Fruit fly (Drosophila melanogaster) whole organism, wandering third instar larva: ENCODE measurements around the gene Cf2.

Experiments used
- Abd-B ChIP-seq: fragments of >200 bp; optimal IDR thresholded peaks from 2 replicates; lab custom pipeline; 2017; ENCODE audit warnings: missing biosample characterization, missing genetic modification characterization
- CG32264 ChIP-seq: fragments of 200-800 bp; sonication (Bioruptor generic); optimal IDR thresholded peaks from 2 replicates; lab custom pipeline; 2016; ENCODE audit warnings: missing biosample characterization, missing genetic modification characterization
- CG9705 ChIP-seq: fragments of 200-800 bp; sonication (Bioruptor generic); optimal IDR thresholded peaks from 2 replicates; lab custom pipeline; 2018; ENCODE audit warnings: missing biosample characterization, mild to moderate bottlenecking, missing genetic modification characterization
- Dfd ChIP-seq: fragments of >200 bp; optimal IDR thresholded peaks from 2 replicates; lab custom pipeline; 2017; ENCODE audit warnings: missing biosample characterization, missing genetic modification characterization
- Dif ChIP-seq: fragments of 200-275, 200-300 bp; sonication (Bioruptor generic); optimal IDR thresholded peaks from 2 replicates; lab custom pipeline; 2018; ENCODE audit warnings: missing biosample characterization, missing genetic modification characterization; ENCODE audit not compliant: partially characterized antibody
- GATAd ChIP-seq: sonication (Bioruptor generic); optimal IDR thresholded peaks from 2 replicates; lab custom pipeline; 2016; ENCODE audit warnings: missing biosample characterization, missing genetic modification characterization
- HLH106 ChIP-seq: fragments of 200-800 bp; optimal IDR thresholded peaks from 3 replicates; lab custom pipeline; 2019; ENCODE audit warnings: missing biosample characterization, mild to moderate bottlenecking, missing genetic modification characterization, moderate library complexity
- Hnf4 ChIP-seq: fragments of 200-800 bp; sonication (Bioruptor generic); optimal IDR thresholded peaks from 2 replicates; lab custom pipeline; 2016; ENCODE audit warnings: missing biosample characterization, mild to moderate bottlenecking, missing genetic modification characterization
- Hr78 ChIP-seq: fragments of >200 bp; optimal IDR thresholded peaks from 2 replicates; lab custom pipeline; 2017; ENCODE audit warnings: missing biosample characterization, missing genetic modification characterization
- Hr83 ChIP-seq: fragments of 200-300 bp; sonication (Bioruptor generic); optimal IDR thresholded peaks from 2 replicates; lab custom pipeline; 2016; ENCODE audit warnings: missing biosample characterization, mild to moderate bottlenecking, missing genetic modification characterization, moderate library complexity; ENCODE audit not compliant: poor library complexity, severe bottlenecking
- Jra ChIP-seq: sonication (Bioruptor generic); optimal IDR thresholded peaks from 2 replicates; lab custom pipeline; 2016; ENCODE audit warnings: missing biosample characterization, missing genetic modification characterization
- Mio ChIP-seq: sonication (Bioruptor generic); optimal IDR thresholded peaks from 2 replicates; lab custom pipeline; 2016; ENCODE audit warnings: missing biosample characterization, missing genetic modification characterization
- Myc ChIP-seq: fragments of >200 bp; optimal IDR thresholded peaks from 2 replicates; lab custom pipeline; 2017
- N ChIP-seq: fragments of >200 bp; optimal IDR thresholded peaks from 2 replicates; lab custom pipeline; 2018; ENCODE audit warnings: missing biosample characterization, missing external identifiers, missing genetic modification characterization
- OdsH ChIP-seq: fragments of 200-800 bp; sonication (Bioruptor generic); optimal IDR thresholded peaks from 2 replicates; lab custom pipeline; 2016; ENCODE audit warnings: missing biosample characterization, mild to moderate bottlenecking, missing genetic modification characterization
- Rel ChIP-seq, 2 experiments: fragments of 200-800 bp; sonication (Bioruptor generic) in 1 of 2; optimal IDR thresholded peaks; 2 replicates in 1 of 2; 3 replicates in 1 of 2; lab custom pipeline; 2016 to 2019; ENCODE audit warnings: mild to moderate bottlenecking in 2 of 2, missing biosample characterization in 2 of 2, missing genetic modification characterization in 2 of 2, moderate library complexity in 1 of 2
- Sp1 ChIP-seq: fragments of 200-800 bp; sonication (Bioruptor generic); optimal IDR thresholded peaks from 3 replicates; lab custom pipeline; 2019; ENCODE audit warnings: missing biosample characterization, mild to moderate bottlenecking, missing genetic modification characterization, moderate library complexity
- Vsx2 ChIP-seq: fragments of 200-300, 225-300 bp; sonication (Bioruptor generic); optimal IDR thresholded peaks from 2 replicates; lab custom pipeline; 2018; ENCODE audit warnings: missing biosample characterization, missing genetic modification characterization; ENCODE audit not compliant: partially characterized antibody
- br ChIP-seq: fragments of 200-800 bp; sonication (Bioruptor generic); optimal IDR thresholded peaks from 2 replicates; lab custom pipeline; 2016; ENCODE audit warnings: missing biosample characterization, missing genetic modification characterization
- brk ChIP-seq: fragments of 200-800 bp; sonication (Bioruptor generic); optimal IDR thresholded peaks from 2 replicates; lab custom pipeline; 2016; ENCODE audit warnings: missing biosample characterization, mild to moderate bottlenecking, missing genetic modification characterization
- dl ChIP-seq, 2 experiments: fragments of 175-275, 200-275 bp in 1 of 2; fragments of 200-275 bp in 1 of 2; sonication (Bioruptor generic); optimal IDR thresholded peaks; lab custom pipeline; 2018; ENCODE audit warnings: mild to moderate bottlenecking in 2 of 2, missing biosample characterization in 2 of 2, missing genetic modification characterization in 2 of 2, moderate library complexity in 2 of 2; ENCODE audit not compliant: partially characterized antibody in 2 of 2, insufficient read depth in 1 of 2
- dmrt93B ChIP-seq: fragments of 200-800 bp; sonication (Bioruptor generic); optimal IDR thresholded peaks from 2 replicates; lab custom pipeline; 2018; ENCODE audit warnings: missing biosample characterization, mild to moderate bottlenecking, missing genetic modification characterization
- dsf ChIP-seq: sonication (Bioruptor generic); optimal IDR thresholded peaks from 2 replicates; lab custom pipeline; 2016; ENCODE audit warnings: missing biosample characterization, missing genetic modification characterization, borderline replicate concordance
- ey ChIP-seq: fragments of 200-800 bp; sonication (Bioruptor generic); optimal IDR thresholded peaks from 2 replicates; lab custom pipeline; 2016; ENCODE audit warnings: missing biosample characterization, missing genetic modification characterization
- foxo ChIP-seq, 2 experiments: fragments of 200-800 bp; sonication (Bioruptor generic); optimal IDR thresholded peaks; 2 replicates in 1 of 2; 3 replicates in 1 of 2; lab custom pipeline; 2016 to 2017; ENCODE audit warnings: missing biosample characterization in 2 of 2, missing genetic modification characterization in 2 of 2
- fru ChIP-seq: fragments of 200-800 bp; sonication (Bioruptor generic); optimal IDR thresholded peaks from 3 replicates; lab custom pipeline; 2016; ENCODE audit warnings: missing biosample characterization, mild to moderate bottlenecking, missing genetic modification characterization
- h ChIP-seq: fragments of 200-800 bp; sonication (Bioruptor generic); optimal IDR thresholded peaks from 3 replicates; lab custom pipeline; 2016; ENCODE audit warnings: missing biosample characterization, mild to moderate bottlenecking, missing genetic modification characterization
- jim ChIP-seq: fragments of 175-275, 200-325 bp; sonication (Bioruptor generic); optimal IDR thresholded peaks from 2 replicates; lab custom pipeline; 2016; ENCODE audit warnings: missing biosample characterization, mild to moderate bottlenecking, missing genetic modification characterization
- lola ChIP-seq: fragments of >200 bp; optimal IDR thresholded peaks from 2 replicates; lab custom pipeline; 2017; ENCODE audit warnings: missing biosample characterization, missing genetic modification characterization
- pan ChIP-seq: fragments of >200 bp; optimal IDR thresholded peaks from 2 replicates; lab custom pipeline; 2017
- psq ChIP-seq: fragments of 200-800 bp; sonication (Bioruptor generic); optimal IDR thresholded peaks from 3 replicates; lab custom pipeline; 2017; ENCODE audit warnings: missing biosample characterization, mild to moderate bottlenecking, missing genetic modification characterization, moderate library complexity
- rgr ChIP-seq: fragments of 200-800 bp; sonication (Bioruptor generic); optimal IDR thresholded peaks from 3 replicates; lab custom pipeline; 2016; ENCODE audit warnings: missing biosample characterization, mild to moderate bottlenecking, missing genetic modification characterization
- sage ChIP-seq: fragments of 200-800 bp; sonication (Bioruptor generic); optimal IDR thresholded peaks from 2 replicates; lab custom pipeline; 2016; ENCODE audit warnings: missing biosample characterization, mild to moderate bottlenecking, missing genetic modification characterization
- sv ChIP-seq: fragments of 200-800 bp; sonication (Bioruptor generic); optimal IDR thresholded peaks from 3 replicates; lab custom pipeline; 2016; ENCODE audit warnings: missing biosample characterization, missing genetic modification characterization
- tai ChIP-seq: sonication (Bioruptor generic); optimal IDR thresholded peaks from 2 replicates; lab custom pipeline; 2016; ENCODE audit warnings: missing biosample characterization, missing genetic modification characterization
- usp ChIP-seq: fragments of >200 bp; optimal IDR thresholded peaks from 2 replicates; lab custom pipeline; 2017; ENCODE audit warnings: missing biosample characterization, missing genetic modification characterization
- woc ChIP-seq: sonication (Bioruptor generic); optimal IDR thresholded peaks from 2 replicates; lab custom pipeline; 2016; ENCODE audit warnings: missing biosample characterization, mild to moderate bottlenecking, missing genetic modification characterization

Gene Cf2

dm6 chr2L:4856118-4856517 is 26.8 kb downstream of the Cf2 start (continued):
- TF ChIP-seq Abd-B (GFP tag; lab: Kevin White, UChicago) (no peak), Mio (GFP tag; lab: Kevin White, UChicago) (no peak), N (GFP tag; lab: Kevin White, UChicago) (no peak), CG32264 (no peak), Myc (lab: Kevin White, UChicago) (no peak), psq (GFP tag; lab: Kevin White, UChicago) (no peak), rgr (peak; percentile 3), h (GFP tag; lab: Kevin White, UChicago) (no peak), dmrt93B (GFP tag; lab: Kevin White, UChicago) (no peak)

- no peak for TF ChIP-seq dmrt93B (GFP tag; lab: Kevin White, UChicago)
These were observed 28.1 kb downstream of the Cf2 start for dm6 chr2L:4854822-4855221.

- TF ChIP-seq pan (lab: Kevin White, UChicago) = no peak
- no peak for TF ChIP-seq OdsH
- no peak for TF ChIP-seq Rel (GFP tag; optimal IDR thresholded peaks at IDR 0.05; lab: Kevin White, UChicago)
- TF ChIP-seq Rel (tag; optimal IDR thresholded peaks at IDR 0.05; lab: Kevin White, UChicago) = no peak
- TF ChIP-seq dl (GFP tag; optimal IDR thresholded peaks at IDR 0.05; lab: Kevin White, UChicago; ENCODE audit: insufficient read depth in 1 of 2, partially characterized antibody in 2 of 2) = no peak
- no peak for TF ChIP-seq usp (GFP tag; lab: Kevin White, UChicago)
- TF ChIP-seq sv = no peak
- no peak for TF ChIP-seq dmrt93B (GFP tag; lab: Kevin White, UChicago)
- no peak for TF ChIP-seq tai (GFP tag; lab: Kevin White, UChicago)
- TF ChIP-seq h (GFP tag; lab: Kevin White, UChicago) = no peak
These were observed 30.3 kb downstream of the Cf2 start, which contains the start of gene smog for dm6 chr2L:4852605-4853102. smog (plus strand) TSS chr2L:4852864.

- TF ChIP-seq brk (GFP tag; lab: Kevin White, UChicago) (no peak), fru (peak; percentile 88), Mio (GFP tag; lab: Kevin White, UChicago) (no peak), jim (GFP tag; lab: Kevin White, UChicago) (peak; percentile 43), Hnf4 (GFP tag; lab: Kevin White, UChicago) (peak; percentile 93), HLH106 (tag; lab: Kevin White, UChicago) (peak; percentile 97), h (GFP tag; lab: Kevin White, UChicago) (peak; percentile 90), sv (peak; percentile 93), CG9705 (GFP tag; lab: Kevin White, UChicago) (peak; percentile 86), Myc (lab: Kevin White, UChicago) (peak; percentile 34), Sp1 (peak; percentile 93), pan (lab: Kevin White, UChicago) (no peak), Hr83 (GFP tag; lab: Kevin White, UChicago) (peak; percentile 89), GATAd (GFP tag; lab: Kevin White, UChicago) (peak; percentile 86), Jra (peak; percentile 82), Abd-B (GFP tag; lab: Kevin White, UChicago) (no peak), rgr (peak; percentile 96), dsf (GFP tag; lab: Kevin White, UChicago) (peak; percentile 74), Dfd (GFP tag; lab: Kevin White, UChicago) (no peak), woc (GFP tag; lab: Kevin White, UChicago) (peak; percentile 62), lola (GFP tag; lab: Kevin White, UChicago) (no peak), dmrt93B (GFP tag; lab: Kevin White, UChicago) (peak; percentile 86), OdsH (peak; percentile 94), Rel (GFP tag; optimal IDR thresholded peaks at IDR 0.05; lab: Kevin White, UChicago) (peak; percentile 4), Rel (tag; optimal IDR thresholded peaks at IDR 0.05; lab: Kevin White, UChicago) (peak; percentile 69), Vsx2 (GFP tag; lab: Kevin White, UChicago) (no peak), psq (GFP tag; lab: Kevin White, UChicago) (peak; percentile 91), Dif (GFP tag; lab: Kevin White, UChicago) (no peak), Hr78 (no peak), sage (GFP tag; lab: Kevin White, UChicago) (peak; percentile 81), tai (GFP tag; lab: Kevin White, UChicago) (no peak), br (GFP tag; lab: Kevin White, UChicago) (peak; percentile 83), N (GFP tag; lab: Kevin White, UChicago) (no peak), foxo (GFP tag; optimal IDR thresholded peaks at IDR 0.05; lab: Kevin White, UChicago) (peak in 1 of 2 experiments; percentile 96), ey (peak; percentile 83), CG32264 (peak; percentile 66)
- TF ChIP-seq, all 38 proteins: peak for 24
These were observed 32.6 kb downstream of the Cf2 start, which contains the start of the genes mRpS2 and Mon1 for dm6 chr2L:4850356-4850755. mRpS2 (minus strand) TSS chr2L:4850419. Mon1 (plus strand) TSS chr2L:4850641.
